Fruit fly (Drosophila melanogaster): ENCODE data around the gene Spn38F.

- TF ChIP-seq Abd-B (GFP tag; optimal IDR thresholded peaks at IDR 0.05) = no peak
- no peak for TF ChIP-seq woc (GFP tag; optimal IDR thresholded peaks at IDR 0.05)
- TF ChIP-seq dsf (GFP tag; optimal IDR thresholded peaks at IDR 0.05; ENCODE audit: borderline replicate concordance) = no peak
- no peak for TF ChIP-seq Myc (optimal IDR thresholded peaks at IDR 0.05)
- no peak for TF ChIP-seq Vsx2 (GFP tag; optimal IDR thresholded peaks at IDR 0.05; ENCODE audit: partially characterized antibody)
- TF ChIP-seq br (GFP tag; optimal IDR thresholded peaks at IDR 0.05) = no peak
- TF ChIP-seq CG9705 (GFP tag; optimal IDR thresholded peaks at IDR 0.05) = no peak
- no peak for TF ChIP-seq pan (optimal IDR thresholded peaks at IDR 0.05)
- TF ChIP-seq OdsH (GFP tag; optimal IDR thresholded peaks at IDR 0.05) = no peak
These were observed 29.6 kb upstream of the Spn38F start, which contains the start of gene CG31675 for dm6 chr2L:20867381-20867780.
